Worm (Caenorhabditis elegans) whole organism, young adult: ENCODE measurements around the gene pcrg-1.

Experiments used
- B0261.1 ChIP-seq: sonication (generic microtip); optimal IDR thresholded peaks from 2 replicates; lab custom pipeline; 2016; ENCODE audit warnings: mild to moderate bottlenecking, missing genetic modification characterization, moderate library complexity, missing compliant biosample characterization
- B0336.3 ChIP-seq: fragments of 200-800 bp; sonication (Bioruptor generic); IDR thresholded peaks from 2 replicates; pipeline ENCODE4 v1.3.6; 2022; ENCODE audit warnings: missing genetic modification characterization, missing compliant biosample characterization
- C17E4.6 ChIP-seq: fragments of 200-800 bp; sonication (Bioruptor generic); IDR thresholded peaks from 2 replicates; pipeline ENCODE4 v1.3.6; 2022; ENCODE audit warnings: missing genetic modification reagents, missing genetic modification characterization, missing compliant biosample characterization
- D2030.7 ChIP-seq: fragments of 200-800 bp; sonication (Bioruptor generic); IDR thresholded peaks from 2 replicates; pipeline ENCODE4 v1.3.6; 2022; ENCODE audit warnings: missing genetic modification reagents, missing genetic modification characterization, missing compliant biosample characterization
- F39B2.1 ChIP-seq: fragments of 200-800 bp; sonication (Bioruptor generic); IDR thresholded peaks from 2 replicates; pipeline ENCODE4 v1.3.6; 2022; ENCODE audit warnings: missing genetic modification reagents, missing genetic modification characterization, missing compliant biosample characterization
- K11D2.4 ChIP-seq: fragments of 200-800 bp; sonication (Bioruptor generic); IDR thresholded peaks from 2 replicates; pipeline ENCODE4 v1.3.6; 2022; ENCODE audit warnings: missing genetic modification reagents, missing genetic modification characterization, missing compliant biosample characterization
- K12H6.12 ChIP-seq: fragments of 200-800 bp; sonication (Bioruptor generic); optimal IDR thresholded peaks from 2 replicates; lab custom pipeline; 2018; ENCODE audit warnings: mild to moderate bottlenecking, missing genetic modification characterization, missing compliant biosample characterization
- T07F8.4 ChIP-seq: sonication (generic microtip); optimal IDR thresholded peaks from 2 replicates; lab custom pipeline; 2016; ENCODE audit warnings: mild to moderate bottlenecking, missing genetic modification characterization, moderate library complexity, missing compliant biosample characterization
- Y53G8AR.9 ChIP-seq: fragments of 200-800 bp; sonication (Bioruptor generic); conservative IDR thresholded peaks from 2 replicates; pipeline ENCODE4 v1.3.6; 2022; ENCODE audit warnings: missing genetic modification reagents, missing genetic modification characterization, missing compliant biosample characterization
- Y67H2A.10 ChIP-seq: fragments of 200-800 bp; sonication (Bioruptor generic); conservative IDR thresholded peaks from 2 replicates; pipeline ENCODE4 v1.3.6; 2022; ENCODE audit warnings: missing genetic modification reagents, missing genetic modification characterization, missing compliant biosample characterization
- Y79H2A.3 ChIP-seq: fragments of 200-800 bp; sonication (Bioruptor generic); conservative IDR thresholded peaks from 2 replicates; pipeline ENCODE4 v1.3.6; 2022; ENCODE audit warnings: missing genetic modification reagents, missing genetic modification characterization, missing compliant biosample characterization
- akir-1 ChIP-seq: fragments of 200-800 bp; sonication (Bioruptor generic); optimal IDR thresholded peaks from 2 replicates; lab custom pipeline; 2018; ENCODE audit warnings: mild to moderate bottlenecking, missing genetic modification characterization, moderate library complexity, missing compliant biosample characterization
- aptf-3 ChIP-seq: fragments of 200-800 bp; sonication (Bioruptor generic); IDR thresholded peaks from 2 replicates; pipeline ENCODE4 v1.3.6; 2022; ENCODE audit warnings: missing genetic modification characterization, missing compliant biosample characterization
- atf-7 ChIP-seq: sonication (generic microtip); optimal IDR thresholded peaks from 2 replicates; lab custom pipeline; 2017; ENCODE audit warnings: mild to moderate bottlenecking, missing genetic modification characterization, missing compliant biosample characterization
- attf-3 ChIP-seq: fragments of 200-800 bp; sonication (Bioruptor generic); conservative IDR thresholded peaks from 2 replicates; pipeline ENCODE4 v1.3.6; 2022; ENCODE audit warnings: missing genetic modification reagents, missing genetic modification characterization, missing compliant biosample characterization
- attf-5 ChIP-seq: fragments of 200-800 bp; sonication (Bioruptor generic); optimal IDR thresholded peaks from 2 replicates; lab custom pipeline; 2018; ENCODE audit warnings: mild to moderate bottlenecking, missing genetic modification characterization, missing compliant biosample characterization
- attf-6 ChIP-seq: fragments of 200-800 bp; sonication (Bioruptor generic); IDR thresholded peaks from 2 replicates; pipeline ENCODE4 v1.3.6; 2022; ENCODE audit warnings: missing genetic modification reagents, missing genetic modification characterization, missing compliant biosample characterization
- ceh-27 ChIP-seq: fragments of 200-800 bp; sonication (Bioruptor generic); optimal IDR thresholded peaks from 2 replicates; lab custom pipeline; 2018; ENCODE audit warnings: mild to moderate bottlenecking, missing genetic modification characterization, moderate library complexity, missing compliant biosample characterization
- ceh-79 ChIP-seq: sonication (generic microtip); optimal IDR thresholded peaks from 2 replicates; lab custom pipeline; 2017; ENCODE audit warnings: mild to moderate bottlenecking, missing genetic modification characterization, missing compliant biosample characterization
- chd-7 ChIP-seq: sonication (generic microtip); optimal IDR thresholded peaks from 2 replicates; lab custom pipeline; 2016; ENCODE audit warnings: mild to moderate bottlenecking, missing genetic modification characterization, moderate library complexity, missing compliant biosample characterization
- die-1 ChIP-seq: sonication (generic microtip); optimal IDR thresholded peaks from 2 replicates; lab custom pipeline; 2016; ENCODE audit warnings: missing genotype, mild to moderate bottlenecking, missing genetic modification characterization, missing compliant biosample characterization
- efl-1 ChIP-seq: fragments of 150-350 bp; optimal IDR thresholded peaks from 2 replicates; lab custom pipeline; 2014; ENCODE audit warnings: missing biosample characterization, missing genetic modification reagents, missing genetic modification characterization
- egl-18 ChIP-seq: fragments of 200-800 bp; sonication (Bioruptor generic); IDR thresholded peaks from 2 replicates; pipeline ENCODE4 v1.3.6; 2022; ENCODE audit warnings: missing genetic modification reagents, missing genetic modification characterization, missing compliant biosample characterization
- egl-44 ChIP-seq: fragments of 200-800 bp; sonication (Bioruptor generic); IDR thresholded peaks from 2 replicates; pipeline ENCODE4 v1.3.6; 2022; ENCODE audit warnings: missing genetic modification reagents, missing genetic modification characterization, missing compliant biosample characterization
- egrh-3 ChIP-seq: fragments of 200-800 bp; sonication (Bioruptor generic); IDR thresholded peaks from 2 replicates; pipeline ENCODE4 v1.3.6; 2022; ENCODE audit warnings: missing genetic modification reagents, missing genetic modification characterization, missing compliant biosample characterization
- ekl-4 ChIP-seq: fragments of 200-800 bp; sonication (Bioruptor generic); IDR thresholded peaks from 2 replicates; pipeline ENCODE4 v1.3.6; 2022; ENCODE audit warnings: missing genetic modification reagents, missing genetic modification characterization, missing compliant biosample characterization
- hlh-26 ChIP-seq: fragments of 200-800 bp; sonication (Bioruptor generic); conservative IDR thresholded peaks from 2 replicates; pipeline ENCODE4 v1.3.6; 2022; ENCODE audit warnings: missing genetic modification reagents, missing genetic modification characterization, missing compliant biosample characterization
- hmg-1.2 ChIP-seq: fragments of 200-800 bp; sonication (Bioruptor generic); IDR thresholded peaks from 2 replicates; pipeline ENCODE4 v1.3.6; 2022; ENCODE audit warnings: missing genetic modification reagents, missing genetic modification characterization, missing compliant biosample characterization
- let-607 ChIP-seq, 2 experiments: fragments of 200-800 bp in 1 of 2; sonication (Bioruptor generic) in 1 of 2; sonication (generic microtip) in 1 of 2; optimal IDR thresholded peaks; 2 replicates each; lab custom pipeline; 2016 to 2018; ENCODE audit warnings: mild to moderate bottlenecking in 2 of 2, missing compliant biosample characterization in 2 of 2, missing genetic modification characterization in 2 of 2, moderate library complexity in 2 of 2, missing genotype in 1 of 2
- lsl-1 ChIP-seq: fragments of 200-800 bp; sonication (Bioruptor generic); optimal IDR thresholded peaks from 2 replicates; lab custom pipeline; 2018; ENCODE audit warnings: mild to moderate bottlenecking, missing genetic modification characterization, moderate library complexity, missing compliant biosample characterization
- mxl-1 ChIP-seq: sonication (generic microtip); optimal IDR thresholded peaks from 2 replicates; lab custom pipeline; 2016; ENCODE audit warnings: missing genetic modification characterization, missing compliant biosample characterization
- nfyb-1 ChIP-seq: fragments of 200-800 bp; sonication (Bioruptor generic); IDR thresholded peaks from 2 replicates; pipeline ENCODE4 v1.3.6; 2022; ENCODE audit warnings: missing genetic modification reagents, missing genetic modification characterization, missing compliant biosample characterization
- nhr-179 ChIP-seq: sonication (generic microtip); optimal IDR thresholded peaks from 2 replicates; lab custom pipeline; 2016; ENCODE audit warnings: mild to moderate bottlenecking, missing genetic modification characterization, missing compliant biosample characterization
- nhr-27 ChIP-seq: fragments of 200-800 bp; sonication (Bioruptor generic); optimal IDR thresholded peaks from 2 replicates; lab custom pipeline; 2018; ENCODE audit warnings: mild to moderate bottlenecking, missing genetic modification characterization, moderate library complexity, missing compliant biosample characterization
- nhr-80 ChIP-seq: sonication (generic microtip); optimal IDR thresholded peaks from 2 replicates; lab custom pipeline; 2016; ENCODE audit warnings: missing genetic modification characterization, missing compliant biosample characterization
- pha-4 ChIP-seq: fragments of 150-350 bp; sonication (generic microtip); optimal IDR thresholded peaks from 2 replicates; lab custom pipeline; 2014; ENCODE audit warnings: missing biosample characterization, missing genetic modification reagents, missing genetic modification characterization
- rcor-1 ChIP-seq: fragments of 200-800 bp; sonication (Bioruptor generic); IDR thresholded peaks from 2 replicates; pipeline ENCODE4 v1.3.6; 2022; ENCODE audit warnings: missing genetic modification reagents, missing genetic modification characterization, missing compliant biosample characterization
- tbp1 ChIP-seq: fragments of 200-800 bp; sonication (Bioruptor generic); optimal IDR thresholded peaks from 2 replicates; lab custom pipeline; 2018; ENCODE audit warnings: mild to moderate bottlenecking, missing genetic modification characterization, missing compliant biosample characterization
- tbx-9 ChIP-seq: sonication (generic microtip); optimal IDR thresholded peaks from 2 replicates; lab custom pipeline; 2016; ENCODE audit warnings: borderline replicate concordance, missing genetic modification characterization, inconsistent platforms, missing compliant biosample characterization
- unc-130 ChIP-seq: sonication (generic microtip); optimal IDR thresholded peaks from 2 replicates; lab custom pipeline; 2016; ENCODE audit warnings: missing genetic modification reagents, missing genetic modification characterization, missing compliant biosample characterization
- xnd-1 ChIP-seq: sonication (generic microtip); optimal IDR thresholded peaks from 2 replicates; lab custom pipeline; 2016; ENCODE audit warnings: missing genotype, missing genetic modification reagents, missing genetic modification characterization, missing compliant biosample characterization
- zfh-2 ChIP-seq: fragments of 200-800 bp; sonication (Bioruptor generic); conservative IDR thresholded peaks from 2 replicates; pipeline ENCODE4 v1.3.6; 2022; ENCODE audit warnings: missing genetic modification reagents, missing genetic modification characterization, missing compliant biosample characterization
- zim-3 ChIP-seq: sonication (generic microtip); optimal IDR thresholded peaks from 2 replicates; lab custom pipeline; 2017; ENCODE audit warnings: mild to moderate bottlenecking, missing genetic modification characterization, moderate library complexity, missing compliant biosample characterization
- ztf-22 ChIP-seq: fragments of 200-800 bp; sonication (Bioruptor generic); optimal IDR thresholded peaks from 2 replicates; lab custom pipeline; 2018; ENCODE audit warnings: mild to moderate bottlenecking, missing genetic modification characterization, moderate library complexity, missing compliant biosample characterization
- ztf-26 ChIP-seq: sonication (generic microtip); optimal IDR thresholded peaks from 2 replicates; lab custom pipeline; 2017; ENCODE audit warnings: missing genetic modification characterization, missing compliant biosample characterization
- ztf-28 ChIP-seq: fragments of 200-800 bp; sonication (Bioruptor generic); IDR thresholded peaks from 2 replicates; pipeline ENCODE4 v1.3.6; 2022; ENCODE audit warnings: missing genetic modification reagents, missing genetic modification characterization, missing compliant biosample characterization
- ztf-3 ChIP-seq: fragments of 200-800 bp; sonication (Bioruptor generic); optimal IDR thresholded peaks from 2 replicates; lab custom pipeline; 2018; ENCODE audit warnings: mild to moderate bottlenecking, missing genetic modification characterization, missing compliant biosample characterization

pcrg-1 gene

ce11 chrII:7238248-7238647 lies 37.9 kb downstream of the pcrg-1 start, which contains the start of gene aqp-1 (continued):
- TF ChIP-seq akir-1 (GFP tag; lab: Kevin White, UChicago) (no peak), egl-18 (GFP tag; lab: Robert Waterston, UW) (no peak), pha-4 (tag; lab: Kevin White, UChicago) (no peak), tbp1 (GFP tag; lab: Kevin White, UChicago) (peak; percentile 22), attf-6 (GFP tag; lab: Robert Waterston, UW) (no peak), nhr-80 (peak; percentile 81), F39B2.1 (no peak), atf-7 (tag; lab: Kevin White, UChicago) (no peak), ztf-26 (tag; lab: Kevin White, UChicago) (no peak), nfyb-1 (GFP tag; lab: Robert Waterston, UW) (no peak), C17E4.6 (GFP tag; lab: Robert Waterston, UW) (no peak), ceh-79 (no peak), ceh-27 (GFP tag; lab: Kevin White, UChicago) (no peak), unc-130 (GFP tag; lab: Kevin White, UChicago) (no peak), B0261.1 (tag; lab: Kevin White, UChicago) (no peak), K12H6.12 (tag; lab: Kevin White, UChicago) (no peak), Y67H2A.10 (GFP tag; lab: Robert Waterston, UW) (no peak), efl-1 (GFP tag; lab: Kevin White, UChicago) (no peak), nhr-179 (tag; lab: Kevin White, UChicago) (no peak), chd-7 (tag; lab: Kevin White, UChicago) (no peak), ekl-4 (GFP tag; lab: Robert Waterston, UW) (no peak), lsl-1 (no peak), Y53G8AR.9 (GFP tag; lab: Robert Waterston, UW) (no peak), ztf-28 (GFP tag; lab: Robert Waterston, UW) (no peak), hlh-26 (no peak), zfh-2 (GFP tag; lab: Robert Waterston, UW) (no peak), egl-44 (no peak), T07F8.4 (tag; lab: Kevin White, UChicago) (no peak), ztf-3 (GFP tag; lab: Kevin White, UChicago) (no peak), zim-3 (no peak), attf-3 (GFP tag; lab: Robert Waterston, UW) (no peak), mxl-1 (tag; lab: Kevin White, UChicago) (no peak), rcor-1 (GFP tag; lab: Robert Waterston, UW) (no peak), aptf-3 (no peak), xnd-1 (tag; lab: Kevin White, UChicago) (no peak), attf-5 (GFP tag; lab: Kevin White, UChicago) (peak; percentile 3), nhr-27 (tag; lab: Kevin White, UChicago) (no peak), die-1 (tag; lab: Kevin White, UChicago) (no peak), ztf-22 (GFP tag; lab: Kevin White, UChicago) (peak; percentile 32), hmg-1.2 (GFP tag; lab: Robert Waterston, UW) (no peak), tbx-9 (tag; lab: Kevin White, UChicago) (no peak), egrh-3 (GFP tag; lab: Robert Waterston, UW) (no peak), B0336.3 (GFP tag; lab: Robert Waterston, UW) (0 out of 2 replicates have a peak, but pooled peaks have one; percentile 30), D2030.7 (no peak), K11D2.4 (GFP tag; lab: Robert Waterston, UW) (no peak), let-607 (tag; optimal IDR thresholded peaks at IDR 0.05; lab: Kevin White, UChicago) (peak in 1 of 2 experiments; percentile 58), Y79H2A.3 (GFP tag; lab: Robert Waterston, UW) (no peak)
